Fruit fly (Drosophila melanogaster): ENCODE measurements around the gene CG6527.

- no peak for TF ChIP-seq Hr39 (GFP tag; optimal IDR thresholded peaks at IDR 0.05)
- no peak for TF ChIP-seq CG9139 (GFP tag; optimal IDR thresholded peaks at IDR 0.05)
- no peak for TF ChIP-seq CG8119 (GFP tag; IDR thresholded peaks at IDR 0.05)
- TF ChIP-seq CG11762 (GFP tag; optimal IDR thresholded peaks at IDR 0.05; ENCODE audit: insufficient read depth), result no peak
- TF ChIP-seq Smox (GFP tag; optimal IDR thresholded peaks at IDR 0.05), result no peak
- no peak for TF ChIP-seq Blimp-1 (GFP tag; optimal IDR thresholded peaks at IDR 0.05)
- peak; percentile 12 for TF ChIP-seq acj6 (GFP tag; optimal IDR thresholded peaks at IDR 0.05)
- TF ChIP-seq dsx (GFP tag; optimal IDR thresholded peaks at IDR 0.05; ENCODE audit: poor library complexity, severe bottlenecking), result no peak
- TF ChIP-seq CG16779 (tag; optimal IDR thresholded peaks at IDR 0.05), result no peak
- no peak for TF ChIP-seq OdsH (GFP tag; optimal IDR thresholded peaks at IDR 0.05)
- TF ChIP-seq CG6854 (GFP tag; optimal IDR thresholded peaks at IDR 0.05), result no peak
- TF ChIP-seq CG34406 (GFP tag; optimal IDR thresholded peaks at IDR 0.05), result no peak
- no peak for TF ChIP-seq Hr4 (GFP tag; optimal IDR thresholded peaks at IDR 0.05)
- no peak for TF ChIP-seq Sox102F (GFP tag; optimal IDR thresholded peaks at IDR 0.05)
These were observed 33.7 kb downstream of the CG6527 start for dm6 chr3L:10525168-10525567.

Data from whole organism, prepupa.